Worm (Caenorhabditis elegans) whole organism, L3 larva: ENCODE data around the gene ccdc-149.

Experiments
- R02D3.7 ChIP-seq: fragments of 150-350 bp; optimal IDR thresholded peaks from 2 replicates; lab custom pipeline; 2014; ENCODE audit warnings: missing biosample characterization, missing genetic modification characterization
- ZK546.5 ChIP-seq: sonication (generic microtip); optimal IDR thresholded peaks from 2 replicates; lab custom pipeline; 2017; ENCODE audit warnings: missing biosample characterization, missing genetic modification characterization
- aly-2 ChIP-seq: fragments of 150-350 bp; optimal IDR thresholded peaks from 2 replicates; lab custom pipeline; 2014; ENCODE audit warnings: missing biosample characterization, missing genetic modification characterization
- ama-1 ChIP-seq: fragments of 150-350 bp; optimal IDR thresholded peaks from 2 replicates; lab custom pipeline; 2018
- ceh-16 ChIP-seq: sonication (generic microtip); optimal IDR thresholded peaks from 2 replicates; lab custom pipeline; 2017; ENCODE audit warnings: missing biosample characterization, missing genetic modification characterization
- ceh-28 ChIP-seq: fragments of 150-350 bp; optimal IDR thresholded peaks from 2 replicates; lab custom pipeline; 2014; ENCODE audit warnings: missing biosample characterization, missing genetic modification reagents, missing genetic modification characterization
- ceh-82 ChIP-seq: fragments of 150-350 bp; optimal IDR thresholded peaks from 2 replicates; lab custom pipeline; 2014; ENCODE audit warnings: missing biosample characterization, missing genetic modification characterization
- daf-12 ChIP-seq: fragments of 150-350 bp; optimal IDR thresholded peaks from 2 replicates; lab custom pipeline; 2014; ENCODE audit warnings: missing biosample characterization, missing genetic modification reagents, missing genetic modification characterization
- egl-27 ChIP-seq: sonication (generic microtip); optimal IDR thresholded peaks from 4 replicates; lab custom pipeline; 2017; ENCODE audit warnings: missing biosample characterization, missing genetic modification reagents, missing genetic modification characterization
- egl-5 ChIP-seq: fragments of 150-350 bp; optimal IDR thresholded peaks from 2 replicates; lab custom pipeline; 2017; ENCODE audit warnings: missing biosample characterization, missing genetic modification reagents, missing genetic modification characterization, inconsistent platforms
- elt-1 ChIP-seq: fragments of 150-350 bp; optimal IDR thresholded peaks from 2 replicates; lab custom pipeline; 2014; ENCODE audit warnings: missing biosample characterization, missing genetic modification characterization
- elt-2 ChIP-seq: sonication (generic microtip); optimal IDR thresholded peaks from 2 replicates; lab custom pipeline; 2016; ENCODE audit warnings: missing genetic modification reagents, mild to moderate bottlenecking, missing genetic modification characterization, missing compliant biosample characterization
- elt-3 ChIP-seq, 3 experiments: fragments of 150-350 bp in 1 of 3; sonication (generic microtip) in 2 of 3; optimal IDR thresholded peaks; 2 replicates in 2 of 3; 4 replicates in 1 of 3; lab custom pipeline; 2014 to 2017; ENCODE audit warnings: missing biosample characterization in 3 of 3, missing genetic modification characterization in 3 of 3
- eor-1 ChIP-seq, 2 experiments: fragments of 150-350 bp; optimal IDR thresholded peaks; 2 replicates each; lab custom pipeline; 2014 to 2018; ENCODE audit warnings: missing biosample characterization in 2 of 2, missing genetic modification characterization in 2 of 2
- fkh-10 ChIP-seq: sonication (generic microtip); optimal IDR thresholded peaks from 2 replicates; lab custom pipeline; 2017; ENCODE audit warnings: missing biosample characterization, missing genetic modification reagents, missing genetic modification characterization
- fkh-2 ChIP-seq: fragments of 150-350 bp; optimal IDR thresholded peaks from 2 replicates; lab custom pipeline; 2014; ENCODE audit warnings: missing biosample characterization, missing genetic modification reagents, missing genetic modification characterization
- fos-1 ChIP-seq: fragments of 150-350 bp; optimal IDR thresholded peaks from 2 replicates; lab custom pipeline; 2014; ENCODE audit warnings: missing biosample characterization, missing genetic modification characterization
- hmg-11 ChIP-seq: sonication (generic microtip); optimal IDR thresholded peaks from 2 replicates; lab custom pipeline; 2016; ENCODE audit warnings: missing genetic modification characterization, missing compliant biosample characterization
- lin-15B ChIP-seq: fragments of 150-350 bp; optimal IDR thresholded peaks from 2 replicates; lab custom pipeline; 2014; ENCODE audit warnings: missing biosample characterization, missing genetic modification characterization
- lin-39 ChIP-seq: fragments of 150-350 bp; optimal IDR thresholded peaks from 2 replicates; lab custom pipeline; 2018; ENCODE audit warnings: missing biosample characterization, missing genetic modification reagents, missing genetic modification characterization
- lsy-12 ChIP-seq: sonication (generic microtip); optimal IDR thresholded peaks from 2 replicates; lab custom pipeline; 2016; ENCODE audit warnings: mild to moderate bottlenecking, missing genetic modification characterization, missing compliant biosample characterization
- nfya-1 ChIP-seq: sonication (generic microtip); optimal IDR thresholded peaks from 2 replicates; lab custom pipeline; 2017; ENCODE audit warnings: missing genetic modification characterization, mild to moderate bottlenecking, missing compliant biosample characterization, antibody characterized with exemption, moderate library complexity; ENCODE audit not compliant: insufficient read depth
- nhr-11 ChIP-seq: fragments of 150-350 bp; optimal IDR thresholded peaks from 2 replicates; lab custom pipeline; 2014; ENCODE audit warnings: missing biosample characterization, missing genetic modification characterization
- nhr-12 ChIP-seq: fragments of 150-350 bp; optimal IDR thresholded peaks from 2 replicates; lab custom pipeline; 2014; ENCODE audit warnings: missing biosample characterization, missing genetic modification characterization
- nhr-23 ChIP-seq: fragments of 150-350 bp; optimal IDR thresholded peaks from 2 replicates; lab custom pipeline; 2014; ENCODE audit warnings: missing biosample characterization, missing genetic modification reagents, missing genetic modification characterization
- nhr-237 ChIP-seq: fragments of 150-350 bp; optimal IDR thresholded peaks from 2 replicates; lab custom pipeline; 2014; ENCODE audit warnings: missing biosample characterization, missing genetic modification characterization
- nhr-28 ChIP-seq: fragments of 150-350 bp; optimal IDR thresholded peaks from 2 replicates; lab custom pipeline; 2014; ENCODE audit warnings: missing biosample characterization, missing genetic modification characterization
- nhr-43 ChIP-seq: sonication (generic microtip); optimal IDR thresholded peaks from 2 replicates; lab custom pipeline; 2016; ENCODE audit warnings: mild to moderate bottlenecking, missing genetic modification characterization, missing compliant biosample characterization; ENCODE audit not compliant: poor library complexity, severe bottlenecking
- nhr-67 ChIP-seq: fragments of 150-350 bp; optimal IDR thresholded peaks from 2 replicates; lab custom pipeline; 2014; ENCODE audit warnings: missing biosample characterization, missing genetic modification characterization
- nhr-76 ChIP-seq: fragments of 150-350 bp; sonication (generic microtip); optimal IDR thresholded peaks from 5 replicates; lab custom pipeline; 2014; ENCODE audit warnings: missing biosample characterization, missing genetic modification characterization
- nhr-77 ChIP-seq: fragments of 150-350 bp; optimal IDR thresholded peaks from 2 replicates; lab custom pipeline; 2014; ENCODE audit warnings: missing biosample characterization, missing genetic modification characterization
- pha-4 ChIP-seq: fragments of 150-350 bp; optimal IDR thresholded peaks from 2 replicates; lab custom pipeline; 2014; ENCODE audit warnings: missing biosample characterization, missing genetic modification reagents, missing genetic modification characterization
- sea-2 ChIP-seq: fragments of 150-350 bp; sonication (generic microtip); optimal IDR thresholded peaks from 4 replicates; lab custom pipeline; 2014; ENCODE audit warnings: missing biosample characterization, missing genetic modification reagents, missing genetic modification characterization
- tbx-2 ChIP-seq: sonication (generic microtip); optimal IDR thresholded peaks from 2 replicates; lab custom pipeline; 2016; ENCODE audit warnings: mild to moderate bottlenecking, missing genetic modification characterization, missing compliant biosample characterization
- unc-39 ChIP-seq: sonication (generic microtip); optimal IDR thresholded peaks from 4 replicates; lab custom pipeline; 2017; ENCODE audit warnings: missing biosample characterization, missing genetic modification characterization
- zag-1 ChIP-seq: fragments of 150-350 bp; optimal IDR thresholded peaks from 2 replicates; lab custom pipeline; 2014; ENCODE audit warnings: missing biosample characterization, missing genetic modification characterization
- ztf-11 ChIP-seq: fragments of 150-350 bp; optimal IDR thresholded peaks from 2 replicates; lab custom pipeline; 2014; ENCODE audit warnings: missing biosample characterization, missing genetic modification characterization
- ztf-4 ChIP-seq: fragments of 150-350 bp; optimal IDR thresholded peaks from 2 replicates; lab custom pipeline; 2014; ENCODE audit warnings: missing biosample characterization, missing genetic modification characterization

ccdc-149 gene

ce11 chrX:11554522-11554921 is 43.3 kb upstream of the ccdc-149 start:
- TF ChIP-seq pha-4 (tag; lab: Kevin White, UChicago) = no peak
- no peak for TF ChIP-seq nfya-1
- TF ChIP-seq nhr-28 (tag; lab: Kevin White, UChicago) = no peak
- no peak for TF ChIP-seq fkh-2 (tag; lab: Kevin White, UChicago)
- no peak for TF ChIP-seq unc-39
- TF ChIP-seq lin-15B = no peak
- TF ChIP-seq elt-1 (tag; lab: Kevin White, UChicago) = no peak
- TF ChIP-seq nhr-11 (tag; lab: Kevin White, UChicago) = no peak
- no peak for TF ChIP-seq ceh-82 (tag; lab: Kevin White, UChicago)

ce11 chrX:11552879-11553278 is 41.6 kb upstream of the ccdc-149 start:
- TF ChIP-seq nhr-237 (tag; lab: Kevin White, UChicago) = no peak
- peak; percentile 47 for TF ChIP-seq nfya-1
- no peak for TF ChIP-seq sea-2 (GFP tag; lab: Kevin White, UChicago)
- TF ChIP-seq, all 47 proteins: peak for 1

- TF ChIP-seq daf-12 (tag; lab: Kevin White, UChicago) (no peak), elt-1 (tag; lab: Kevin White, UChicago) (no peak), ZK546.5 (no peak), ceh-28 (tag; lab: Kevin White, UChicago) (no peak), pha-4 (tag; lab: Kevin White, UChicago) (no peak), nhr-76 (tag; lab: Kevin White, UChicago) (no peak)
These were observed 40.6 kb upstream of the ccdc-149 start for ce11 chrX:11551808-11552207.

ce11 chrX:11548308-11548707 is 37.1 kb upstream of the ccdc-149 start, which contains the start of gene mig-2:
mig-2 (plus strand) TSS chrX:11548608.
- TF ChIP-seq nhr-77 (tag; lab: Kevin White, UChicago) (no peak), fkh-10 (GFP tag; lab: Kevin White, UChicago) (no peak), zag-1 (tag; lab: Kevin White, UChicago) (no peak), lin-15B (no peak), ceh-16 (tag; lab: Kevin White, UChicago) (no peak), elt-2 (no peak), ceh-82 (tag; lab: Kevin White, UChicago) (no peak), egl-27 (tag; lab: Kevin White, UChicago) (no peak), eor-1 (tag; optimal IDR thresholded peaks at IDR 0.05; lab: Kevin White, UChicago) (no peak), nhr-12 (tag; lab: Kevin White, UChicago) (no peak), egl-5 (tag; lab: Kevin White, UChicago) (no peak), unc-39 (no peak), R02D3.7 (tag; lab: Kevin White, UChicago) (no peak), fos-1 (no peak), ztf-11 (tag; lab: Kevin White, UChicago) (no peak), pha-4 (tag; lab: Kevin White, UChicago) (no peak), nhr-11 (tag; lab: Kevin White, UChicago) (no peak), nhr-237 (tag; lab: Kevin White, UChicago) (no peak)

ce11 chrX:11547442-11548023 is 36.3 kb upstream of the ccdc-149 start:
- TF ChIP-seq lin-39 (tag; lab: Kevin White, UChicago) (peak; percentile 11), fos-1 (no peak), hmg-11 (tag; lab: Kevin White, UChicago) (no peak), nhr-28 (tag; lab: Kevin White, UChicago) (no peak), ztf-4 (tag; lab: Kevin White, UChicago) (no peak), egl-5 (tag; lab: Kevin White, UChicago) (peak; percentile 92)
- TF ChIP-seq, all 47 proteins: peak for 2

- TF ChIP-seq lin-15B = no peak
- TF ChIP-seq elt-2 = peak; percentile 78
- TF ChIP-seq lsy-12 = peak; percentile 38
- peak; percentile 69 for TF ChIP-seq ceh-28 (tag; lab: Kevin White, UChicago)
- no peak for TF ChIP-seq nhr-67 (tag; lab: Kevin White, UChicago)
- TF ChIP-seq fos-1 = peak; percentile 61
- no peak for TF ChIP-seq sea-2 (GFP tag; lab: Kevin White, UChicago)
- TF ChIP-seq fkh-10 (GFP tag; lab: Kevin White, UChicago) = no peak
- no peak for TF ChIP-seq tbx-2
- TF ChIP-seq elt-3 (tag; optimal IDR thresholded peaks at IDR 0.05; lab: Kevin White, UChicago) = no peak
- TF ChIP-seq pha-4 (tag; lab: Kevin White, UChicago) = peak; percentile 75
- TF ChIP-seq nhr-23 (tag; lab: Kevin White, UChicago) = peak; percentile 33
- TF ChIP-seq nhr-11 (tag; lab: Kevin White, UChicago) = no peak
- TF ChIP-seq aly-2 (tag; lab: Kevin White, UChicago) = no peak
- TF ChIP-seq ama-1 (lab: Kevin White, UChicago) = no peak
- peak; percentile 55 for TF ChIP-seq egl-5 (tag; lab: Kevin White, UChicago)
- TF ChIP-seq hmg-11 (tag; lab: Kevin White, UChicago) = peak; percentile 78
- no peak for TF ChIP-seq nhr-76 (tag; lab: Kevin White, UChicago)
- peak; percentile 49 for TF ChIP-seq lin-39 (tag; lab: Kevin White, UChicago)
- no peak for TF ChIP-seq fkh-2 (tag; lab: Kevin White, UChicago)
- TF ChIP-seq ZK546.5 = no peak
- no peak for TF ChIP-seq nhr-43 (tag; lab: Kevin White, UChicago)
- TF ChIP-seq nhr-77 (tag; lab: Kevin White, UChicago) = no peak
These were observed 35.4 kb upstream of the ccdc-149 start, which contains the start of gene selt-1.1 for ce11 chrX:11546445-11547275. selt-1.1 (minus strand) TSS chrX:11546495.
